Worm (Caenorhabditis elegans) whole organism, L1 larva: ENCODE measurements around the gene C06H2.2.

Source experiments
- C04F5.9 ChIP-seq: sonication (generic microtip); optimal IDR thresholded peaks from 2 replicates; lab custom pipeline; 2016; ENCODE audit warnings: missing genetic modification characterization, missing compliant biosample characterization
- C16A3.4 ChIP-seq: fragments of 150-350 bp; optimal IDR thresholded peaks from 2 replicates; lab custom pipeline; 2014; ENCODE audit warnings: missing biosample characterization, missing genetic modification characterization
- C34B4.2 ChIP-seq: sonication (generic microtip); optimal IDR thresholded peaks from 2 replicates; lab custom pipeline; 2017; ENCODE audit warnings: mild to moderate bottlenecking, missing genetic modification characterization, missing compliant biosample characterization
- F16B12.6 ChIP-seq: fragments of 150-350 bp; optimal IDR thresholded peaks from 2 replicates; lab custom pipeline; 2014; ENCODE audit warnings: missing biosample characterization, missing genetic modification characterization
- Y116A8C.19 ChIP-seq: sonication (generic microtip); optimal IDR thresholded peaks from 2 replicates; lab custom pipeline; 2016; ENCODE audit warnings: missing compliant biosample characterization, missing genetic modification characterization, borderline replicate concordance
- aha-1 ChIP-seq: fragments of 150-350 bp; optimal IDR thresholded peaks from 2 replicates; lab custom pipeline; 2014; ENCODE audit warnings: missing biosample characterization, missing genetic modification characterization
- alr-1 ChIP-seq: fragments of 200-800 bp; sonication (Bioruptor generic); optimal IDR thresholded peaks from 2 replicates; lab custom pipeline; 2018; ENCODE audit warnings: borderline replicate concordance, mild to moderate bottlenecking, missing genetic modification characterization, missing compliant biosample characterization
- blmp-1 ChIP-seq: fragments of 150-350 bp; optimal IDR thresholded peaks from 2 replicates; lab custom pipeline; 2014; ENCODE audit warnings: missing biosample characterization, missing genetic modification characterization
- ceh-63 ChIP-seq: fragments of 200-800 bp; sonication (Bioruptor generic); optimal IDR thresholded peaks from 2 replicates; lab custom pipeline; 2018; ENCODE audit warnings: mild to moderate bottlenecking, missing genetic modification characterization, missing compliant biosample characterization
- ceh-82 ChIP-seq, 3 experiments: fragments of 150-350 bp in 1 of 3; sonication (generic microtip) in 2 of 3; optimal IDR thresholded peaks; 2 replicates each; lab custom pipeline; 2014 to 2017; ENCODE audit warnings: missing biosample characterization in 3 of 3, missing genetic modification characterization in 3 of 3
- ceh-88 ChIP-seq: fragments of 200-800 bp; sonication (Bioruptor generic); IDR thresholded peaks from 2 replicates; pipeline ENCODE4 v1.3.6; 2022; ENCODE audit warnings: missing genetic modification characterization, missing compliant biosample characterization
- ceh-90 ChIP-seq: sonication (generic microtip); optimal IDR thresholded peaks from 2 replicates; lab custom pipeline; 2016; ENCODE audit warnings: missing genetic modification characterization, missing compliant biosample characterization
- ces-1 ChIP-seq: fragments of 150-350 bp; optimal IDR thresholded peaks from 2 replicates; lab custom pipeline; 2014; ENCODE audit warnings: missing biosample characterization, missing genetic modification reagents, missing genetic modification characterization
- dpl-1 ChIP-seq, 3 experiments: fragments of 150-350 bp in 2 of 3; sonication (generic microtip) in 1 of 3; optimal IDR thresholded peaks; 2 replicates each; lab custom pipeline; 2014 to 2017; ENCODE audit warnings: missing biosample characterization in 3 of 3, missing genetic modification characterization in 3 of 3, missing genetic modification reagents in 3 of 3
- dsc-1 ChIP-seq: sonication (generic microtip); optimal IDR thresholded peaks from 2 replicates; lab custom pipeline; 2016; ENCODE audit warnings: mild to moderate bottlenecking, missing genetic modification characterization, missing compliant biosample characterization
- efl-1 ChIP-seq, 4 experiments: fragments of 150-350 bp; optimal IDR thresholded peaks in 3 of 4; peaks in 1 of 4; 1 replicate in 1 of 4; 2 replicates in 3 of 4; lab custom pipeline; 2014; ENCODE audit warnings: missing biosample characterization in 2 of 4, missing genetic modification characterization in 2 of 4, missing genetic modification reagents in 2 of 4
- elt-2 ChIP-seq: sonication (generic microtip); optimal IDR thresholded peaks from 2 replicates; lab custom pipeline; 2016; ENCODE audit warnings: missing genetic modification characterization, mild to moderate bottlenecking, inconsistent platforms, missing compliant biosample characterization, missing genetic modification reagents
- ets-5 ChIP-seq: fragments of 200-800 bp; sonication (Bioruptor generic); IDR thresholded peaks from 2 replicates; pipeline ENCODE4 v1.3.6; 2022; ENCODE audit warnings: missing genetic modification characterization, missing compliant biosample characterization
- fkh-10 ChIP-seq: sonication (generic microtip); optimal IDR thresholded peaks from 2 replicates; lab custom pipeline; 2017; ENCODE audit warnings: missing biosample characterization, missing genetic modification reagents, missing genetic modification characterization
- fkh-4 ChIP-seq: sonication (generic microtip); optimal IDR thresholded peaks from 2 replicates; lab custom pipeline; 2016; ENCODE audit warnings: missing compliant biosample characterization, missing genetic modification characterization, borderline replicate concordance
- fkh-8 ChIP-seq: sonication (generic microtip); optimal IDR thresholded peaks from 2 replicates; lab custom pipeline; 2016; ENCODE audit warnings: mild to moderate bottlenecking, missing genetic modification characterization, missing compliant biosample characterization
- grh-1 ChIP-seq: fragments of 200-800 bp; sonication (Bioruptor generic); IDR thresholded peaks from 2 replicates; pipeline ENCODE4 v1.3.6; 2022; ENCODE audit warnings: missing genetic modification reagents, missing genetic modification characterization, missing compliant biosample characterization
- hpl-2 ChIP-seq: fragments of 150-350 bp; optimal IDR thresholded peaks from 2 replicates; lab custom pipeline; 2014; ENCODE audit warnings: missing biosample characterization, missing genetic modification reagents, missing genetic modification characterization
- irx-1 ChIP-seq: sonication (generic microtip); optimal IDR thresholded peaks from 2 replicates; lab custom pipeline; 2016; ENCODE audit warnings: missing genetic modification characterization, missing compliant biosample characterization
- isw-1 ChIP-seq: fragments of 200-800 bp; sonication (Bioruptor generic); IDR thresholded peaks from 2 replicates; pipeline ENCODE4 v1.3.6; 2022; ENCODE audit warnings: missing genetic modification characterization, missing compliant biosample characterization
- jun-1 ChIP-seq: fragments of 150-350 bp; optimal IDR thresholded peaks from 2 replicates; lab custom pipeline; 2014; ENCODE audit warnings: missing biosample characterization, missing genetic modification reagents, missing genetic modification characterization
- lin-14 ChIP-seq: fragments of 200-800 bp; sonication (Bioruptor generic); optimal IDR thresholded peaks from 2 replicates; lab custom pipeline; 2018; ENCODE audit warnings: mild to moderate bottlenecking, missing genetic modification characterization, moderate library complexity, missing compliant biosample characterization
- lin-15B ChIP-seq: fragments of 150-350 bp; sonication (generic microtip); optimal IDR thresholded peaks from 3 replicates; lab custom pipeline; 2014; ENCODE audit warnings: missing biosample characterization, missing genetic modification characterization
- lin-35 ChIP-seq, 2 experiments: fragments of 150-350 bp; optimal IDR thresholded peaks; 2 replicates each; lab custom pipeline; 2014; ENCODE audit warnings: missing biosample characterization in 2 of 2, missing genetic modification characterization in 2 of 2, missing genetic modification reagents in 2 of 2
- lir-3 ChIP-seq: sonication (generic microtip); optimal IDR thresholded peaks from 2 replicates; lab custom pipeline; 2016; ENCODE audit warnings: mild to moderate bottlenecking, missing genetic modification characterization, moderate library complexity, missing compliant biosample characterization; ENCODE audit not compliant: poor library complexity
- mab-9 ChIP-seq: fragments of 200-800 bp; sonication (Bioruptor generic); IDR thresholded peaks from 2 replicates; pipeline ENCODE4 v1.3.6; 2022; ENCODE audit warnings: missing genetic modification reagents, missing genetic modification characterization, missing compliant biosample characterization
- mdl-1 ChIP-seq, 2 experiments: fragments of 150-350 bp; optimal IDR thresholded peaks; 2 replicates each; lab custom pipeline; 2014 to 2017; ENCODE audit warnings: missing biosample characterization in 2 of 2, missing genetic modification characterization in 2 of 2, inconsistent platforms in 1 of 2
- nhr-12 ChIP-seq: sonication (generic microtip); optimal IDR thresholded peaks from 2 replicates; lab custom pipeline; 2017; ENCODE audit warnings: missing biosample characterization, missing genetic modification characterization
- nhr-19 ChIP-seq: fragments of 200-800 bp; sonication (Bioruptor generic); conservative IDR thresholded peaks from 2 replicates; pipeline ENCODE4 v1.3.6; 2022; ENCODE audit warnings: missing genetic modification characterization, missing compliant biosample characterization
- nhr-20 ChIP-seq: sonication (generic microtip); optimal IDR thresholded peaks from 2 replicates; lab custom pipeline; 2016; ENCODE audit warnings: mild to moderate bottlenecking, missing genetic modification characterization, missing compliant biosample characterization
- nhr-237 ChIP-seq: fragments of 150-350 bp; optimal IDR thresholded peaks from 2 replicates; lab custom pipeline; 2014; ENCODE audit warnings: missing biosample characterization, missing genetic modification characterization
- nhr-71 ChIP-seq: sonication (generic microtip); optimal IDR thresholded peaks from 2 replicates; lab custom pipeline; 2016; ENCODE audit warnings: mild to moderate bottlenecking, missing genetic modification characterization, moderate library complexity, missing compliant biosample characterization
- nhr-76 ChIP-seq: sonication (generic microtip); optimal IDR thresholded peaks from 2 replicates; lab custom pipeline; 2017; ENCODE audit warnings: missing biosample characterization, missing genetic modification characterization
- nhr-84 ChIP-seq: sonication (generic microtip); optimal IDR thresholded peaks from 2 replicates; lab custom pipeline; 2017; ENCODE audit warnings: missing biosample characterization, missing genetic modification characterization
- nhr-85 ChIP-seq: sonication (generic microtip); peaks from one replicate; lab custom pipeline; 2016; ENCODE audit warnings: missing genetic modification characterization, inconsistent platforms, missing compliant biosample characterization
- pag-3 ChIP-seq: sonication (generic microtip); optimal IDR thresholded peaks from 2 replicates; lab custom pipeline; 2017; ENCODE audit warnings: missing genetic modification characterization, mild to moderate bottlenecking, missing compliant biosample characterization, antibody characterized with exemption, borderline replicate concordance; ENCODE audit not compliant: insufficient read depth
- rnt-1 ChIP-seq: sonication (generic microtip); optimal IDR thresholded peaks from 2 replicates; lab custom pipeline; 2016; ENCODE audit warnings: mild to moderate bottlenecking, missing genetic modification characterization, moderate library complexity, missing compliant biosample characterization
- sptf-1 ChIP-seq: fragments of 150-350 bp; optimal IDR thresholded peaks from 2 replicates; lab custom pipeline; 2014; ENCODE audit warnings: missing biosample characterization, missing genetic modification characterization
- swsn-7 ChIP-seq: sonication (generic microtip); optimal IDR thresholded peaks from 2 replicates; lab custom pipeline; 2016; ENCODE audit warnings: missing genetic modification characterization, missing compliant biosample characterization
- tbx-2 ChIP-seq: sonication (generic microtip); optimal IDR thresholded peaks from 2 replicates; lab custom pipeline; 2016; ENCODE audit warnings: missing genetic modification characterization, missing compliant biosample characterization
- tlp-1 ChIP-seq: fragments of 150-350 bp; optimal IDR thresholded peaks from 2 replicates; lab custom pipeline; 2014; ENCODE audit warnings: missing biosample characterization, missing genetic modification characterization
- unc-62 ChIP-seq: fragments of 150-350 bp; optimal IDR thresholded peaks from 2 replicates; lab custom pipeline; 2014; ENCODE audit warnings: missing biosample characterization, missing genetic modification reagents, missing genetic modification characterization
- vab-15 ChIP-seq: sonication (generic microtip); optimal IDR thresholded peaks from 2 replicates; lab custom pipeline; 2017; ENCODE audit warnings: missing genotype, mild to moderate bottlenecking, missing genetic modification characterization, missing compliant biosample characterization
- zip-4 ChIP-seq: fragments of 200-800 bp; sonication (Bioruptor generic); optimal IDR thresholded peaks from 2 replicates; lab custom pipeline; 2018; ENCODE audit warnings: mild to moderate bottlenecking, missing genetic modification characterization, moderate library complexity, missing compliant biosample characterization

The C06H2.2 gene

ce11 chrV:11122466-11122865 is 2.6 kb upstream of the C06H2.2 start, which contains the start of gene mboa-2 (continued):
- TF ChIP-seq lin-14 (GFP tag; lab: Kevin White, UChicago) (peak; percentile 21), lin-35 (GFP tag; optimal IDR thresholded peaks at IDR 0.05; lab: Kevin White, UChicago) (peak in 1 of 2 experiments; percentile 13), tbx-2 (tag; lab: Kevin White, UChicago) (no peak), ets-5 (no peak), ceh-63 (GFP tag; lab: Kevin White, UChicago) (no peak), nhr-20 (tag; lab: Kevin White, UChicago) (peak; percentile 46), C34B4.2 (tag; lab: Kevin White, UChicago) (no peak), mab-9 (GFP tag; lab: Robert Waterston, UW) (no peak), dpl-1 (GFP tag; optimal IDR thresholded peaks at IDR 0.05; lab: Kevin White, UChicago) (no peak), ceh-90 (tag; lab: Kevin White, UChicago) (no peak), nhr-237 (tag; lab: Kevin White, UChicago) (no peak), fkh-8 (tag; lab: Kevin White, UChicago) (no peak), fkh-4 (tag; lab: Kevin White, UChicago) (no peak), rnt-1 (tag; lab: Kevin White, UChicago) (peak; percentile 7), tlp-1 (tag; lab: Kevin White, UChicago) (no peak), hpl-2 (GFP tag; lab: Kevin White, UChicago) (no peak), swsn-7 (peak; percentile 25), mdl-1 (tag; optimal IDR thresholded peaks at IDR 0.05; lab: Kevin White, UChicago) (no peak), nhr-85 (tag; lab: Kevin White, UChicago) (peak; percentile 49), alr-1 (tag; lab: Kevin White, UChicago) (no peak), nhr-12 (no peak), nhr-71 (tag; lab: Kevin White, UChicago) (peak; percentile 56), elt-2 (tag; lab: Kevin White, UChicago) (peak; percentile 31), zip-4 (GFP tag; lab: Kevin White, UChicago) (no peak), isw-1 (GFP tag; lab: Robert Waterston, UW) (no peak), C16A3.4 (tag; lab: Kevin White, UChicago) (no peak), nhr-76 (tag; lab: Kevin White, UChicago) (no peak), ces-1 (GFP tag; lab: Kevin White, UChicago) (no peak), sptf-1 (tag; lab: Kevin White, UChicago) (no peak), blmp-1 (tag; lab: Kevin White, UChicago) (no peak)

DNA sequence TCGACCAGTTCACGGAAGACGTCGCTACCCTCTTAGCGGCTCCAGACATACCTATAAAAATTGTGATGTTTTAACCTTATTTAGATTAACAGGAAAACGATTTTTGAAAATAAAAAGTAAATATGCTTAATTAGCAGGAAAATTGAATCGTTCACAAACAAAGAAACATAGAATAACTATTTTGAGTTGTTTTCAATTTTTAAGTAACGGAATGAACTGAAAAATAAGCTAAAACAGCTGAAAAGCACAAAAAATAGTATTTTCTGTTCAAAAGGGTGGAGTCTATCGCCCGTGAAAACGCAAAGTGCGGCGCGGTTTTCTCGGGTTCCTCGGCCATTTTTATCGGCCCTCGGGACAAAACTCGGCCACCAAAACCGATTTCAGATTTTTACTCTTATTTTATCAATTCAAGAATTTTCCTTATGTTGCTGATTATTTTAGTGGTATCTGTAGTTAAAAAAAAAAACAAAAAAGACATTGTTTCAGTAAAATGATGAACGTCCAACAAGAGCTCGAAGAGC is 1.1 kb upstream of the C06H2.2 start, which contains the start of the genes atp-5 and lmtr-3:
TSS of gene atp-5 (minus strand) at position 51 of the 521 bp plus-strand sequence.
TSS of gene lmtr-3 (plus strand) at position 370 of the 521 bp plus-strand sequence.
- TF ChIP-seq Y116A8C.19 (no peak), nhr-19 (GFP tag; lab: Robert Waterston, UW) (peak; percentile 75), F16B12.6 (tag; lab: Kevin White, UChicago) (no peak), C04F5.9 (tag; lab: Kevin White, UChicago) (peak; percentile 32), vab-15 (tag; lab: Kevin White, UChicago) (no peak), ceh-88 (GFP tag; lab: Robert Waterston, UW) (no peak), nhr-85 (tag; lab: Kevin White, UChicago) (peak; percentile 88), isw-1 (GFP tag; lab: Robert Waterston, UW) (peak; percentile 65), ceh-82 (tag; optimal IDR thresholded peaks at IDR 0.05; lab: Kevin White, UChicago) (peak; percentile 15 to 81 (median 53)), lin-15B (tag; lab: Kevin White, UChicago) (peak; percentile 64), C34B4.2 (tag; lab: Kevin White, UChicago) (no peak), lir-3 (peak; percentile 93), nhr-84 (tag; lab: Kevin White, UChicago) (no peak), grh-1 (GFP tag; lab: Robert Waterston, UW) (no peak), unc-62 (GFP tag; lab: Kevin White, UChicago) (no peak), nhr-12 (no peak), fkh-10 (no peak), nhr-71 (tag; lab: Kevin White, UChicago) (peak; percentile 89), irx-1 (tag; lab: Kevin White, UChicago) (peak; percentile 79), ceh-63 (GFP tag; lab: Kevin White, UChicago) (no peak), nhr-20 (tag; lab: Kevin White, UChicago) (peak; percentile 78), ces-1 (GFP tag; lab: Kevin White, UChicago) (no peak), dsc-1 (tag; lab: Kevin White, UChicago) (peak; percentile 72), pag-3 (peak; percentile 1), efl-1 (optimal IDR thresholded peaks at IDR 0.05; lab: Kevin White, UChicago) (peak; percentile 70 to 71), efl-1 (GFP tag; optimal IDR thresholded peaks at IDR 0.05 in 1 of 2; lab: Kevin White, UChicago) (peak; percentile 74 to 95), jun-1 (tag; lab: Kevin White, UChicago) (peak; percentile 54), aha-1 (no peak), zip-4 (GFP tag; lab: Kevin White, UChicago) (no peak)
